Worm (Caenorhabditis elegans): ENCODE results near the gene R10F2.6.
A peak's percentile ranks its signal among the peaks of the same experiment; 100 is the strongest.

- TF ChIP-seq snpc-4 (tag; optimal IDR thresholded peaks at IDR 0.05) = no peak
- TF ChIP-seq unc-62 (GFP tag; optimal IDR thresholded peaks at IDR 0.05) = no peak
- no peak for TF ChIP-seq nhr-77 (tag; optimal IDR thresholded peaks at IDR 0.05)
- TF ChIP-seq elt-3 (tag; optimal IDR thresholded peaks at IDR 0.05) = peak in 1 of 6 experiments; percentile 71
- no peak for TF ChIP-seq lin-39 (tag; optimal IDR thresholded peaks at IDR 0.05)
- TF ChIP-seq mdl-1 (tag; optimal IDR thresholded peaks at IDR 0.05) = no peak
- no peak for TF ChIP-seq nhr-12 (tag; optimal IDR thresholded peaks at IDR 0.05)
- no peak for TF ChIP-seq fkh-10 (GFP tag; optimal IDR thresholded peaks at IDR 0.05)
- TF ChIP-seq pqm-1 (tag; optimal IDR thresholded peaks at IDR 0.05) = no peak
Observed at ce11 chrIII:2980927-2981326, 37.0 kb upstream of the R10F2.6 start.
